Fruit fly (Drosophila melanogaster): ENCODE measurements around the gene RpS27A.

Gene RpS27A

dm6 chr2L:10428528-10428927 lies 20.4 kb downstream of the RpS27A start, which contains the start of gene CG5188 (continued):
- TF ChIP-seq CG32532 (GFP tag; IDR thresholded peaks at IDR 0.05) (peak; percentile 75), slbo (GFP tag; IDR thresholded peaks at IDR 0.05) (peak; percentile 67), CG7786 (GFP tag; optimal IDR thresholded peaks at IDR 0.05) (no peak), chinmo (GFP tag; IDR thresholded peaks at IDR 0.05; ENCODE audit: partially characterized antibody) (0 out of 4 replicates have a peak, but pooled peaks have one; percentile 20), dimm (GFP tag; IDR thresholded peaks at IDR 0.05) (no peak), CG9437 (GFP tag; optimal IDR thresholded peaks at IDR 0.05) (peak; percentile 25), cas (GFP tag; IDR thresholded peaks at IDR 0.05) (no peak), CG18262 (tag; optimal IDR thresholded peaks at IDR 0.05) (peak; percentile 49), CG9609 (GFP tag; optimal IDR thresholded peaks at IDR 0.05) (no peak), CG18764 (GFP tag; optimal IDR thresholded peaks at IDR 0.05) (peak; percentile 43), CG3281 (GFP tag; optimal IDR thresholded peaks at IDR 0.05) (peak; percentile 40), Myb (GFP tag; optimal IDR thresholded peaks at IDR 0.05) (no peak), Six4 (GFP tag; optimal IDR thresholded peaks at IDR 0.05) (peak; percentile 10), YL-1 (GFP tag; optimal IDR thresholded peaks at IDR 0.05) (peak; percentile 82), az2 (GFP tag; optimal IDR thresholded peaks at IDR 0.05) (peak; percentile 68), nom (GFP tag; optimal IDR thresholded peaks at IDR 0.05) (peak; percentile 49), zen (tag; optimal IDR thresholded peaks at IDR 0.05) (peak; percentile 20), sob (GFP tag; IDR thresholded peaks at IDR 0.05) (peak; percentile 31; the same call in 1 of the 2 replicates), wor (GFP tag; IDR thresholded peaks at IDR 0.05) (no peak), jumu (GFP tag; optimal IDR thresholded peaks at IDR 0.05) (peak; percentile 13), Dp (GFP tag; optimal IDR thresholded peaks at IDR 0.05) (peak; percentile 3), CG4854 (GFP tag; optimal IDR thresholded peaks at IDR 0.05) (no peak), CG10654 (GFP tag; optimal IDR thresholded peaks at IDR 0.05) (peak; percentile 26), Taf1 (GFP tag; IDR thresholded peaks at IDR 0.05) (0 out of 2 replicates have a peak, but pooled peaks have one; percentile 29), CG1603 (tag; optimal IDR thresholded peaks at IDR 0.05) (peak; percentile 28), Mad (GFP tag; optimal IDR thresholded peaks at IDR 0.05) (no peak), Fer1 (GFP tag; optimal IDR thresholded peaks at IDR 0.05) (peak; percentile 48), CoRest (tag; optimal IDR thresholded peaks at IDR 0.05) (peak; percentile 51), klu (GFP tag; IDR thresholded peaks at IDR 0.05) (no peak), CG13287 (GFP tag; IDR thresholded peaks at IDR 0.05; ENCODE audit: partially characterized antibody) (peak; percentile 62; the same call in 1 of the 2 replicates), bowl (GFP tag; IDR thresholded peaks at IDR 0.05) (no peak), gcm (GFP tag; optimal IDR thresholded peaks at IDR 0.05) (peak; percentile 42), fd96Cb (tag; optimal IDR thresholded peaks at IDR 0.05) (peak; percentile 17), CG32767 (GFP tag; IDR thresholded peaks at IDR 0.05) (no peak), emc (GFP tag; optimal IDR thresholded peaks at IDR 0.05) (no peak), CG8924 (tag; optimal IDR thresholded peaks at IDR 0.05) (peak; percentile 53), CG17359 (tag; optimal IDR thresholded peaks at IDR 0.05) (peak; percentile 60), stwl (tag; optimal IDR thresholded peaks at IDR 0.05) (peak; percentile 90), unpg (GFP tag; optimal IDR thresholded peaks at IDR 0.05) (peak; percentile 54), CG9727 (GFP tag; optimal IDR thresholded peaks at IDR 0.05) (peak; percentile 16), stc (GFP tag; IDR thresholded peaks at IDR 0.05) (peak; percentile 62; the same call in 1 of the 2 replicates), CG15601 (tag; optimal IDR thresholded peaks at IDR 0.05) (peak; percentile 31), CG1024 (GFP tag; IDR thresholded peaks at IDR 0.05) (0 out of 2 replicates have a peak, but pooled peaks have one; percentile 44), salm (tag; optimal IDR thresholded peaks at IDR 0.05) (peak; percentile 7), CG13424 (tag; optimal IDR thresholded peaks at IDR 0.05) (peak; percentile 64), Oli (tag; optimal IDR thresholded peaks at IDR 0.05) (peak; percentile 19), CG1529 (GFP tag; optimal IDR thresholded peaks at IDR 0.05) (peak; percentile 9), sna (GFP tag; IDR thresholded peaks at IDR 0.05; ENCODE audit: partially characterized antibody) (0 out of 2 replicates have a peak, but pooled peaks have one; percentile 36), Nf-YB (GFP tag; optimal IDR thresholded peaks at IDR 0.05) (peak; percentile 7)
